Worm (Caenorhabditis elegans) whole organism, mixed stage, embryonic: ENCODE data around the gene C14A6.5.

Experiments
- M03D4.4 ChIP-seq: sonication (generic microtip); optimal IDR thresholded peaks from 2 replicates; lab custom pipeline; 2017; ENCODE audit warnings: mild to moderate bottlenecking, missing genetic modification characterization, missing compliant biosample characterization
- bed-3 ChIP-seq: fragments of 200-800 bp; sonication (Bioruptor generic); optimal IDR thresholded peaks from 3 replicates; lab custom pipeline; 2018; ENCODE audit warnings: mild to moderate bottlenecking, missing genetic modification characterization, moderate library complexity, missing compliant biosample characterization
- blmp-1 ChIP-seq: fragments of 150-350 bp; optimal IDR thresholded peaks from 2 replicates; lab custom pipeline; 2014; ENCODE audit warnings: missing biosample characterization, missing genetic modification characterization
- ceh-39 ChIP-seq: fragments of 150-350 bp; optimal IDR thresholded peaks from 2 replicates; lab custom pipeline; 2014; ENCODE audit warnings: missing biosample characterization, missing genetic modification characterization
- ceh-43 ChIP-seq: fragments of 200-800 bp; sonication (Bioruptor generic); optimal IDR thresholded peaks from 2 replicates; lab custom pipeline; 2018; ENCODE audit warnings: mild to moderate bottlenecking, missing genetic modification characterization, moderate library complexity, missing compliant biosample characterization
- ceh-83 ChIP-seq: fragments of 200-800 bp; sonication (Bioruptor generic); optimal IDR thresholded peaks from 2 replicates; lab custom pipeline; 2018; ENCODE audit warnings: mild to moderate bottlenecking, missing genetic modification characterization, missing compliant biosample characterization
- drap-1 ChIP-seq: fragments of 200-800 bp; sonication (Bioruptor generic); optimal IDR thresholded peaks from 3 replicates; lab custom pipeline; 2018; ENCODE audit warnings: mild to moderate bottlenecking, missing genetic modification characterization, missing compliant biosample characterization
- elt-1 ChIP-seq: sonication (generic microtip); optimal IDR thresholded peaks from 2 replicates; lab custom pipeline; 2017; ENCODE audit warnings: missing genetic modification characterization, mild to moderate bottlenecking, missing compliant biosample characterization, antibody characterized with exemption, moderate library complexity, borderline replicate concordance; ENCODE audit not compliant: insufficient read depth
- elt-3 ChIP-seq: fragments of 150-350 bp; optimal IDR thresholded peaks from 2 replicates; lab custom pipeline; 2014; ENCODE audit warnings: missing biosample characterization, missing genetic modification characterization
- flh-1 ChIP-seq: fragments of 200-800 bp; sonication (Bioruptor generic); optimal IDR thresholded peaks from 2 replicates; lab custom pipeline; 2018; ENCODE audit warnings: mild to moderate bottlenecking, missing genetic modification characterization, moderate library complexity, missing compliant biosample characterization
- ham-2 ChIP-seq: fragments of 200-800 bp; sonication (Bioruptor generic); optimal IDR thresholded peaks from 2 replicates; lab custom pipeline; 2018; ENCODE audit warnings: mild to moderate bottlenecking, missing genetic modification characterization, missing compliant biosample characterization
- hlh-1 ChIP-seq: fragments of 150-350 bp; optimal IDR thresholded peaks from 2 replicates; lab custom pipeline; 2014; ENCODE audit warnings: missing biosample characterization, missing genetic modification reagents, missing genetic modification characterization
- lin-13 ChIP-seq: fragments of 150-350 bp; optimal IDR thresholded peaks from 2 replicates; lab custom pipeline; 2014; ENCODE audit warnings: missing biosample characterization, missing genetic modification characterization
- lin-32 ChIP-seq: fragments of 200-800 bp; sonication (Bioruptor generic); optimal IDR thresholded peaks from 2 replicates; lab custom pipeline; 2018; ENCODE audit warnings: mild to moderate bottlenecking, missing genetic modification characterization, missing compliant biosample characterization
- lsy-2 ChIP-seq: fragments of 150-350 bp; optimal IDR thresholded peaks from 2 replicates; lab custom pipeline; 2014; ENCODE audit warnings: missing biosample characterization, missing genetic modification characterization
- mab-5 ChIP-seq: fragments of 150-350 bp; optimal IDR thresholded peaks from 2 replicates; lab custom pipeline; 2014; ENCODE audit warnings: missing biosample characterization, missing genetic modification characterization
- mep-1 ChIP-seq: fragments of 150-350 bp; optimal IDR thresholded peaks from 2 replicates; lab custom pipeline; 2017; ENCODE audit warnings: missing biosample characterization, missing genetic modification reagents, missing genetic modification characterization, inconsistent platforms
- mls-2 ChIP-seq: sonication (generic microtip); optimal IDR thresholded peaks from 2 replicates; lab custom pipeline; 2016; ENCODE audit warnings: mild to moderate bottlenecking, missing genetic modification characterization, moderate library complexity, missing compliant biosample characterization
- nhr-12 ChIP-seq: fragments of 150-350 bp; optimal IDR thresholded peaks from 2 replicates; lab custom pipeline; 2014; ENCODE audit warnings: missing biosample characterization, missing genetic modification characterization
- nhr-2 ChIP-seq: fragments of 150-350 bp; optimal IDR thresholded peaks from 2 replicates; lab custom pipeline; 2014; ENCODE audit warnings: missing biosample characterization, missing genetic modification characterization
- nhr-237 ChIP-seq: fragments of 150-350 bp; optimal IDR thresholded peaks from 2 replicates; lab custom pipeline; 2014; ENCODE audit warnings: missing biosample characterization, missing genetic modification characterization
- nhr-28 ChIP-seq: fragments of 150-350 bp; optimal IDR thresholded peaks from 2 replicates; lab custom pipeline; 2014; ENCODE audit warnings: missing biosample characterization, missing genetic modification characterization
- nhr-76 ChIP-seq: sonication (generic microtip); optimal IDR thresholded peaks from 2 replicates; lab custom pipeline; 2017; ENCODE audit warnings: missing biosample characterization, missing genetic modification characterization
- pha-4 ChIP-seq: fragments of 150-350 bp; optimal IDR thresholded peaks from 2 replicates; lab custom pipeline; 2018; ENCODE audit warnings: missing biosample characterization, missing genetic modification reagents, missing genetic modification characterization
- snpc-4 ChIP-seq: fragments of 150-350 bp; optimal IDR thresholded peaks from 2 replicates; lab custom pipeline; 2014; ENCODE audit warnings: missing biosample characterization, missing genetic modification characterization
- tbx-8 ChIP-seq: fragments of 200-800 bp; sonication (Bioruptor generic); optimal IDR thresholded peaks from 2 replicates; lab custom pipeline; 2018; ENCODE audit warnings: mild to moderate bottlenecking, missing genetic modification characterization, moderate library complexity, missing compliant biosample characterization
- unc-120 ChIP-seq: sonication (generic microtip); optimal IDR thresholded peaks from 2 replicates; lab custom pipeline; 2017; ENCODE audit warnings: missing genetic modification characterization, missing compliant biosample characterization; ENCODE audit not compliant: poor library complexity, severe bottlenecking
- unc-39 ChIP-seq: fragments of 150-350 bp; optimal IDR thresholded peaks from 2 replicates; lab custom pipeline; 2014; ENCODE audit warnings: missing biosample characterization, missing genetic modification characterization
- zip-8 ChIP-seq: fragments of 150-350 bp; optimal IDR thresholded peaks from 2 replicates; lab custom pipeline; 2014; ENCODE audit warnings: missing biosample characterization, missing genetic modification characterization
- ztf-11 ChIP-seq: fragments of 150-350 bp; optimal IDR thresholded peaks from 2 replicates; lab custom pipeline; 2014; ENCODE audit warnings: missing biosample characterization, missing genetic modification characterization

C14A6.5 gene

DNA sequence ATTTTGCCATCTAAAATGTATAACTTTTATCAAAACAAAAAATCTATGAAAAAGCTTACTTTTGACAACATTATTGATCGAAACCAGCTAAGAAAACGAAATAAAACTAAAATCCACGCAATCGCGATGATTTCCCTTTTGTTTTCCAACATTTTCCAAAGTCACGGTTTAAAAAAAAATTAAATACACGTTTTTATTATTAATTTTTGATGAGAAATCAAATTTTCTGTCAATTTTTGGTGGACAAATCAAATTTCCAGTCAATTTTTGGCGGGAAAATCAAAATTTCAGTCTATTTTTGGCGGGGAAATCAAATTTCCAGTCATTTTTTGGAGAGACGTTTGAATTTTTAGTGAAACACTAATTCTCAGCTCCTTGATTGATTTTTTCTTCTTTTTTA is at the start of gene C14A6.5:
TSS of gene C14A6.5 (minus strand) at position 101 of the 400 bp plus-strand sequence.
- TF ChIP-seq ceh-83 (GFP tag; lab: Kevin White, UChicago): no peak
- no peak for TF ChIP-seq hlh-1 (tag; lab: Kevin White, UChicago)
- no peak for TF ChIP-seq nhr-237 (tag; lab: Kevin White, UChicago)
- TF ChIP-seq bed-3 (GFP tag; lab: Kevin White, UChicago): no peak
- no peak for TF ChIP-seq nhr-28 (tag; lab: Kevin White, UChicago)
- TF ChIP-seq unc-39 (tag; lab: Kevin White, UChicago): no peak
- no peak for TF ChIP-seq flh-1 (GFP tag; lab: Kevin White, UChicago)
- TF ChIP-seq elt-3: no peak
- no peak for TF ChIP-seq elt-1 (tag; lab: Kevin White, UChicago)
- TF ChIP-seq drap-1 (GFP tag; lab: Kevin White, UChicago): no peak
- no peak for TF ChIP-seq tbx-8 (GFP tag; lab: Kevin White, UChicago)
- TF ChIP-seq lin-13 (tag; lab: Kevin White, UChicago): no peak

DNA sequence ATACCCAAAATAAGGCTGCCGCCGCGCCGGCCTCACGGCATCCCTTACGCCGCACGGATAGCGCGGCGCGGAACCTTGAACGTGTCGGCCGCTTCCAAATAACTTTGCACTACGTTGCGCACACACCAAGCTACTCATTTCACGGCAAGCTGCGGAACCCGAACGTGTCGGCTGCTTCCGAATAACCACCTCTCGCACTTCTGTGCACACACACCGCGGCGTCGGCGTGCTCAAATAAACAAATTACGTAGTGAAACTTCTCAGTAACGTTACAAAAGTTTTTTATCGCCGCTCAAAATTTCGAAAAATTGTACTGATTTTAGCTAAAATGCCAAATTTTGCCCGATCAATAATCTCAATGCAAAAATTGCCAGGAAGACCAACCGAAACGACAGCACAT is 48.2 kb upstream of the C14A6.5 start:
- TF ChIP-seq flh-1 (GFP tag; lab: Kevin White, UChicago): no peak
- no peak for TF ChIP-seq zip-8
- TF ChIP-seq blmp-1 (tag; lab: Kevin White, UChicago): no peak
- TF ChIP-seq nhr-12 (tag; lab: Kevin White, UChicago): no peak
- TF ChIP-seq lin-32 (GFP tag; lab: Kevin White, UChicago): no peak
- TF ChIP-seq mls-2 (tag; lab: Kevin White, UChicago): no peak
- TF ChIP-seq M03D4.4 (tag; lab: Kevin White, UChicago): no peak
- TF ChIP-seq unc-39 (tag; lab: Kevin White, UChicago): no peak
- TF ChIP-seq ham-2 (GFP tag; lab: Kevin White, UChicago): no peak
- no peak for TF ChIP-seq ceh-39 (tag; lab: Kevin White, UChicago)
- TF ChIP-seq elt-1 (tag; lab: Kevin White, UChicago): no peak
- no peak for TF ChIP-seq nhr-76 (tag; lab: Kevin White, UChicago)

DNA sequence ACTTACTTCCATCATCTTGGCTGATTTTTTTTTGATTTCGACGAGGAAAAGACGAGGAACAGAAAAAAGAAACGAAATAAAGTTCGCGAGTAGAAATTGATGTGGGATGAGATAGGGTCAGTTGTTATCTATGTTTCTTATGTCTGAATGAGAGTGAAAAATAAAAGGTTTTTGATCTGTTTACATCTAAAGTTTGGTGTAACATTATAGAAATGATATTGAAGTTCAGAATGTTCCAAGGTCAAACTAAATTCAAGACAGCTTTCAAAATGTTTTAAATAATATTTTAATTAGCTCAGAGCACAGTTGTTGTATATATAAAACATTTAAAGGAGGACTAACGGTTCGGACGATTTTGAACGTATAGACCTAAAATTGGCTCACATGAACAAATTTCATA is 44.4 kb upstream of the C14A6.5 start, which contains the start of gene F16H6.7:
TSS of gene F16H6.7 (minus strand) at position 101 of the 400 bp plus-strand sequence.
- TF ChIP-seq lin-13 (tag; lab: Kevin White, UChicago): no peak
- TF ChIP-seq ceh-83 (GFP tag; lab: Kevin White, UChicago): no peak
- TF ChIP-seq lsy-2 (tag; lab: Kevin White, UChicago): no peak
- TF ChIP-seq tbx-8 (GFP tag; lab: Kevin White, UChicago): no peak
- no peak for TF ChIP-seq unc-120
- no peak for TF ChIP-seq nhr-76 (tag; lab: Kevin White, UChicago)
- no peak for TF ChIP-seq elt-1 (tag; lab: Kevin White, UChicago)
- no peak for TF ChIP-seq lin-32 (GFP tag; lab: Kevin White, UChicago)
- TF ChIP-seq pha-4 (tag; lab: Kevin White, UChicago): no peak
- no peak for TF ChIP-seq ztf-11 (tag; lab: Kevin White, UChicago)
- no peak for TF ChIP-seq snpc-4 (tag; lab: Kevin White, UChicago)
- no peak for TF ChIP-seq ham-2 (GFP tag; lab: Kevin White, UChicago)
- no peak for TF ChIP-seq ceh-43
- TF ChIP-seq mab-5 (tag; lab: Kevin White, UChicago): no peak
- TF ChIP-seq mep-1 (tag; lab: Kevin White, UChicago): no peak
- no peak for TF ChIP-seq nhr-12 (tag; lab: Kevin White, UChicago)
- TF ChIP-seq zip-8: no peak
- no peak for TF ChIP-seq nhr-2
- TF ChIP-seq, all 35 proteins: peak for 0

DNA sequence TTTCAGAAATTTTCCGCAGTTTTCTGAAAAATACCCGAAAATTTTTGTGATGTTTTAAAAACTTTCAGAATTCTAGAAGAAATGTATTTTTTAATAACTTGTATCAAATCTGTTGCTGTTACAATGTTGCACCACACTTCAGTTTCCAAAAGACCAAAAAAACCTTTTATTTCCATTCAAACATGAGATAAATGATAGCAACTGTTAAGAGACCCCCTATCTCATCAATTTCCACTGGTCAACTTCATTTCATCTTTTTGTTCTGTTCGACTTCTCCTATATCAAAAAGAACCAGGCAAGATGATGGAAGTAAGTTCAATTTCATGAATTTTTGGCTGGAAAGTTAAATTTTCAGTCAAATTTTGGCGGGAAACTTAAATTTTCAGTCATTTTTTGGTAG is 33.8 kb upstream of the C14A6.5 start, which contains the start of gene F16H6.4:
TSS of gene F16H6.4 (plus strand) at position 301 of the 400 bp plus-strand sequence.
- TF ChIP-seq ceh-83 (GFP tag; lab: Kevin White, UChicago): no peak
- no peak for TF ChIP-seq nhr-76 (tag; lab: Kevin White, UChicago)

DNA sequence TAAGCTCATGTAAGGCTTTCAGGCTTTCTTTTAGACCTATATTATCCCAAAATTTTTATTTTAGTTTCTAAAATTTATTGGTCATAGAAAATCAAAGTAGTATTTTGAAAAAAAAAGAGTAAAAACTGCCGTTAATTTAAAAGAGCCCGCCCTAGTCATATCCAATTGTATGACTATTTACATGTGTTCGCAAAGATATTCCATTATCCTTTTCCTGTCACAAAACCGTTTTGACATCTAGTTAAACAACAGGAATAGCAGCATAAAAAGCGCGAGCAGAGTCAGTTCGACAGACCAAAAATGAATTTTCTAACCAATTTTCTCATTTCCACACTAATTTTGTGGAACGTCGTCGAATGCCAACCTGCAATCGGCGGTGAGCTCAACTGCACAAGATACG is 30.3 kb upstream of the C14A6.5 start, which contains the start of gene F16H6.3:
TSS of gene F16H6.3 (plus strand) at position 301 of the 400 bp plus-strand sequence.
- TF ChIP-seq ham-2 (GFP tag; lab: Kevin White, UChicago) (no peak), ceh-43 (no peak), bed-3 (GFP tag; lab: Kevin White, UChicago) (no peak), nhr-12 (tag; lab: Kevin White, UChicago) (no peak), drap-1 (GFP tag; lab: Kevin White, UChicago) (no peak), mep-1 (tag; lab: Kevin White, UChicago) (no peak), mab-5 (tag; lab: Kevin White, UChicago) (no peak), nhr-237 (tag; lab: Kevin White, UChicago) (no peak), hlh-1 (tag; lab: Kevin White, UChicago) (no peak)
